Worm (Caenorhabditis elegans): ENCODE measurements around the gene lelo-2.

ce11 chrIII:1427126-1427525, at the start of gene lelo-2:
- no peak for TF ChIP-seq unc-62 (GFP tag; optimal IDR thresholded peaks at IDR 0.05)
- TF ChIP-seq nhr-28 (tag; optimal IDR thresholded peaks at IDR 0.05), result no peak
- TF ChIP-seq pha-4 (tag; optimal IDR thresholded peaks at IDR 0.05), result no peak
- TF ChIP-seq zip-8 (tag; optimal IDR thresholded peaks at IDR 0.05), result no peak
- no peak for TF ChIP-seq lin-32 (GFP tag; optimal IDR thresholded peaks at IDR 0.05)
- TF ChIP-seq blmp-1 (tag; optimal IDR thresholded peaks at IDR 0.05), result no peak
- no peak for TF ChIP-seq lsy-2 (tag; optimal IDR thresholded peaks at IDR 0.05)
- no peak for TF ChIP-seq nhr-76 (tag; optimal IDR thresholded peaks at IDR 0.05)
- no peak for TF ChIP-seq nhr-237 (tag; optimal IDR thresholded peaks at IDR 0.05)
- no peak for TF ChIP-seq elt-3 (tag; optimal IDR thresholded peaks at IDR 0.05)

Measured in whole organism, mixed stage, embryonic.